Worm (Caenorhabditis elegans): ENCODE data around the gene ZK418.11.

ZK418.11 gene

DNA sequence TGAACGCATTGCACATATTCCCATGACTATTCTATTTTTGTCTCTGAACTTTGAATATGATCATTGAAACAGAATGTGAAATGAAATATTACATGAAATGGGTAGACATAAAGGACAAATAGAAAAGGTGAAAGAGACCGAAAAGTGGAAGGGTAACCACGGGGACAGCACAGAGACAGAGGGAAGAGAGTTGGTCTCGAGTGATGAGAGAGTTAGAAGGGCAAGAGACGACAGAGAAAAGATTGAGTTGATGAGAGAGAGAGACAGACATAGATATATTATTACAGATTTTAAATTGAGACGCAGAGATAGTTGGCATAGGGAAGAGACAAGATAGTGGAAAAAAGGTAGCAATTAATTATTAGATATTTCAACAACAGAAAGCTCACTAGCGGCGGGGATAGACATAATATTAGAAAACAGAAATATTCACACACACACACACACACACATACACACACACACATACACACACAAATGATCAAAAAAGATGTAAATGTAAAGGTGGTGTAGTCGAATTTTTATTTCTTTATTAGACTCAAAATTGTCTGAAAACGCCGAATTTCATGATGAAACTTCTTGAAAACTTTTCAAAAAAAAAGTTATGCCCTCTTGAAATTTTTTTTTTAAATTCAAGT lies 16.6 kb downstream of the ZK418.11 start (continued):
- TF ChIP-seq hlh-17 (GFP tag; optimal IDR thresholded peaks at IDR 0.05; ENCODE audit: borderline replicate concordance) (no peak), nhr-77 (tag; optimal IDR thresholded peaks at IDR 0.05) (peak; percentile 74), mdl-1 (tag; optimal IDR thresholded peaks at IDR 0.05) (peak in 1 of 2 experiments; percentile 66), xbp-1 (tag; optimal IDR thresholded peaks at IDR 0.05) (peak; percentile 50), nhr-47 (tag; optimal IDR thresholded peaks at IDR 0.05) (peak; percentile 75), lin-13 (GFP tag; optimal IDR thresholded peaks at IDR 0.05) (peak; percentile 2), nhr-11 (tag; optimal IDR thresholded peaks at IDR 0.05) (peak; percentile 55)

DNA sequence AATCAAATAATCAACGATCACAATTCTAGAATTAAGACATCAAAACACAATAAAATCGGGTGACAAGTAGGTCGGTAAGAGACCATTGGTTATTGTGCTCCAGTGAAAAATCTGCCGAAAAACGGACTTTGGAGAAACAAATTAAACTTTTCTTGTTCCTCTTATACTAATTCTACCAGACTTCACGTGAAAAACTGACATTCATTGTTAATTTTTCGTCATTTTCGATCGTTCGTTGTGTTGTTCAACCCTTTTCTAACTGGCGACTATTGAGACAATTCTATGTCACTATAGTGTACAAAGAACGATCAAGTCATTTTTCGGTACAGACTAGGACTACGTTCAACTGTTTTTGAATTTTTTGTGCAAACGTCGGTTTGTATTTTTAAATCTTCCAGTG lies 20.4 kb downstream of the ZK418.11 start:
- TF ChIP-seq nhr-90 (tag; optimal IDR thresholded peaks at IDR 0.05; ENCODE audit: poor library complexity) (peak; percentile 58), nhr-12 (tag; optimal IDR thresholded peaks at IDR 0.05) (no peak), nhr-47 (tag; optimal IDR thresholded peaks at IDR 0.05) (peak; percentile 23), efl-1 (optimal IDR thresholded peaks at IDR 0.05) (peak in 1 of 2 experiments; percentile 11), efl-1 (GFP tag; optimal IDR thresholded peaks at IDR 0.05 in 1 of 2) (peak in 1 of 2 experiments; percentile 93), dsc-1 (tag; optimal IDR thresholded peaks at IDR 0.05) (no peak), grh-1 (GFP tag; IDR thresholded peaks at IDR 0.05) (0 out of 2 replicates have a peak, but pooled peaks have one; percentile 6), nhr-85 (tag) (peak; percentile 91), nhr-19 (GFP tag; conservative IDR thresholded peaks at IDR 0.05) (peak; percentile 98), lin-35 (GFP tag; optimal IDR thresholded peaks at IDR 0.05) (peak in 1 of 2 experiments; percentile 73), nhr-71 (tag; optimal IDR thresholded peaks at IDR 0.05) (peak; percentile 66), xbp-1 (tag; optimal IDR thresholded peaks at IDR 0.05) (peak; percentile 30), ceh-63 (GFP tag; optimal IDR thresholded peaks at IDR 0.05) (no peak), blmp-1 (tag; optimal IDR thresholded peaks at IDR 0.05) (peak; percentile 41), lsy-2 (tag; optimal IDR thresholded peaks at IDR 0.05) (peak; percentile 5 to 36), elt-2 (tag; optimal IDR thresholded peaks at IDR 0.05) (peak; percentile 64), ceh-82 (tag; optimal IDR thresholded peaks at IDR 0.05) (no peak), mab-9 (GFP tag; IDR thresholded peaks at IDR 0.05) (no peak), ets-5 (GFP tag; IDR thresholded peaks at IDR 0.05) (no peak), unc-62 (GFP tag; optimal IDR thresholded peaks at IDR 0.05) (no peak), nhr-20 (tag; optimal IDR thresholded peaks at IDR 0.05) (peak; percentile 71), snpc-4 (tag; optimal IDR thresholded peaks at IDR 0.05) (no peak), elt-3 (tag; optimal IDR thresholded peaks at IDR 0.05) (peak in 2 of 6 experiments; percentile 29 to 52), tbx-2 (tag; optimal IDR thresholded peaks at IDR 0.05) (peak; percentile 19), swsn-7 (tag; optimal IDR thresholded peaks at IDR 0.05) (peak; percentile 7), lin-14 (GFP tag; optimal IDR thresholded peaks at IDR 0.05) (peak; percentile 48), snu-23 (GFP tag; optimal IDR thresholded peaks at IDR 0.05) (peak; percentile 52), mep-1 (tag; optimal IDR thresholded peaks at IDR 0.05) (peak; percentile 12), nhr-77 (tag; optimal IDR thresholded peaks at IDR 0.05) (peak; percentile 18), fkh-8 (tag; optimal IDR thresholded peaks at IDR 0.05) (no peak)

DNA sequence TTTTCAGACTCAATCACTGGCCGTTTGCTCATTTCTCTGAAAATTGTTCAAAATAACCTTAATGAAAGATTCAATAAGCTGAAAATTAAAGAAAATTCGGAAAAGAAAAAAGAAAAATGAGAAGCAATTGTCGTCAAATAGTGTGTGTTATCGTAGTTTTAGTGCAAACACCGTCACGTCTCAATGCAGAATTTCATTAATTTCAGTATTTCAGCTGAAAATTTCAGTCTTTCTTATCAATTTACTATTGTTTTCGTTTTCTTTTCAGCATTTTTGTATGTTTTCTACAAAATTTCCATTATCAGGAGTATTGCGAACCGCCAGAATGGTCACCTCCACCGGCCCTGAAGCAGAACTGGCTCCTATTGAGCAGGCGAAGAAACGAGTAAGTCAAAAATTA lies 22.8 kb downstream of the ZK418.11 start, which contains the start of the genes B0280.9 and rpia-1:
B0280.9 (minus strand) TSS at position 36 of the 400 bp plus-strand sequence.
rpia-1 (plus strand) TSS at position 269 of the 400 bp plus-strand sequence.
- TF ChIP-seq dpl-1 (GFP tag; optimal IDR thresholded peaks at IDR 0.05): peak in 2 of 3 experiments; percentile 32 to 48
- no peak for TF ChIP-seq nhr-20 (tag; optimal IDR thresholded peaks at IDR 0.05)
- TF ChIP-seq lsy-2 (tag; optimal IDR thresholded peaks at IDR 0.05): peak; percentile 90 to 97
- peak; percentile 48; the same call in 1 of the 2 replicates for TF ChIP-seq nhr-19 (GFP tag; conservative IDR thresholded peaks at IDR 0.05)
- peak; percentile 10 for TF ChIP-seq rnt-1 (tag; optimal IDR thresholded peaks at IDR 0.05)
- peak; percentile 1 for TF ChIP-seq blmp-1 (tag; optimal IDR thresholded peaks at IDR 0.05)
- peak; percentile 37 for TF ChIP-seq lin-14 (GFP tag; optimal IDR thresholded peaks at IDR 0.05)
- TF ChIP-seq sox-4 (tag; optimal IDR thresholded peaks at IDR 0.05): no peak
- TF ChIP-seq nhr-90 (tag; optimal IDR thresholded peaks at IDR 0.05; ENCODE audit: poor library complexity): no peak
- TF ChIP-seq ets-5 (GFP tag; IDR thresholded peaks at IDR 0.05): no peak
- TF ChIP-seq elt-2 (tag; optimal IDR thresholded peaks at IDR 0.05): peak; percentile 47
- TF ChIP-seq snu-23 (GFP tag; optimal IDR thresholded peaks at IDR 0.05): peak; percentile 43
- TF ChIP-seq fkh-8 (tag; optimal IDR thresholded peaks at IDR 0.05): no peak
- TF ChIP-seq vab-15 (tag; optimal IDR thresholded peaks at IDR 0.05): no peak
- TF ChIP-seq lin-35 (GFP tag; optimal IDR thresholded peaks at IDR 0.05): peak; percentile 37 to 71
- peak; percentile 36 to 62 for TF ChIP-seq efl-1 (optimal IDR thresholded peaks at IDR 0.05)
- peak; percentile 52 to 89 for TF ChIP-seq efl-1 (GFP tag; optimal IDR thresholded peaks at IDR 0.05 in 1 of 2)
- TF ChIP-seq F16B12.6 (tag; optimal IDR thresholded peaks at IDR 0.05): peak; percentile 90
- no peak for TF ChIP-seq fkh-10 (GFP tag; optimal IDR thresholded peaks at IDR 0.05)
- TF ChIP-seq nhr-71 (tag; optimal IDR thresholded peaks at IDR 0.05): peak; percentile 22
- peak; percentile 21 for TF ChIP-seq C16A3.4 (tag; optimal IDR thresholded peaks at IDR 0.05)
- TF ChIP-seq ceh-82 (tag; optimal IDR thresholded peaks at IDR 0.05): peak in 1 of 3 experiments; percentile 27
